Worm (Caenorhabditis elegans) whole organism, early embryonic: ENCODE measurements around the gene K04C2.3.

Experiments
- ama-1 ChIP-seq: fragments of 150-350 bp; optimal IDR thresholded peaks from 2 replicates; lab custom pipeline; 2014
- scrt-1 ChIP-seq: fragments of 200-800 bp; sonication (Bioruptor generic); IDR thresholded peaks from 2 replicates; pipeline ENCODE4 v1.3.6; 2022; ENCODE audit warnings: missing genetic modification characterization, missing compliant biosample characterization
- tbx-11 ChIP-seq: fragments of 200-800 bp; sonication (Bioruptor generic); IDR thresholded peaks from 2 replicates; pipeline ENCODE4 v1.3.6; 2022; ENCODE audit warnings: missing genetic modification characterization, missing compliant biosample characterization

ce11 chrIII:6848654-6849204, 24.2 kb upstream of the K04C2.3 start, which contains the start of gene dhhc-5:
- TF ChIP-seq scrt-1 (GFP tag; lab: Robert Waterston, UW) (no peak), tbx-11 (GFP tag; lab: Robert Waterston, UW) (no peak), ama-1 (lab: Kevin White, UChicago) (no peak)
